Worm (Caenorhabditis elegans): ENCODE results near the gene C18E9.5.

DNA sequence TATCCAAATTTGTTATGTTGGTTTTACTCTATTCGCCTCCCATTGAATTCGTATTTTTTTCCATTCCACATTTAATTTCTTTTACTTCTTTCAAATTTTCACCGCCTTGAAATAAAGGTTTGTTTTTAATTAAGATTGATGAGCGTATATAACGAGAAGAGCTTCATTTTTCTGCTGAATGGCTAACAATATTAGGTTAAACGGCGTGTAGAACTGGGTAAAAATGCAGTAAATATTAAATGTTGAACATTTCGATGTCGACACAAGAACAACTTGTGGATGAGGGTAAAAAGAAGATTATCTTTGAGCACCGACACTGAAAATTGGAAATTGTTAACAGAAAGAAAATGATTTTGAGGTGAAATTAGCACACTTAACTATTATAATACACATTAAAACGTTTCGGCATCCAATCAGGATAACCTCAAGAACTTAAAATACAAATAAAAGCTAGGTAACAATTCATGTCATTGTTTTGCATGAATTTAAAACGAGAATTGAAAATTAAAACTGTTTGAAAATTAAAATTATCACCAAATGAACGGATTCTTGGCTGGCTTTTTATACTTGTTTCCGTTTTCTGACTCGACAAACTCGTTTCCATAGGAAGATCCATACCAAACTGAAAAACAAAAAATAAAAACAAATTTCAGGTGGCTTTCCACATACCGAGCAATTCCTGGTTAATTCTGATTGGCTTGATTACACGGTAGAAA is 30.7 kb upstream of the C18E9.5 start:
- TF ChIP-seq W03F9.2 (tag; optimal IDR thresholded peaks at IDR 0.05) (no peak), him-1 (tag; optimal IDR thresholded peaks at IDR 0.05) (no peak)
